Fruit fly (Drosophila melanogaster): ENCODE results near the gene vnc.

The vnc gene

dm6 chr3L:9972007-9972856, at the start of gene vnc, which contains the start of the genes CG6674 and CG42455:
TSS of gene vnc (plus strand) at chr3L:9972312.
TSS of gene CG6674 (minus strand) at chr3L:9972054.
TSS of gene CG42455 (plus strand) at chr3L:9972312.
- TF ChIP-seq CG17801 (GFP tag; optimal IDR thresholded peaks at IDR 0.05; ENCODE audit: partially characterized antibody), result no peak

- no peak for TF ChIP-seq CG17801 (GFP tag; optimal IDR thresholded peaks at IDR 0.05; ENCODE audit: partially characterized antibody)
Observed at dm6 chr3L:9927169-9927568, 44.9 kb upstream of the vnc start.

dm6 chr3L:9968267-9968721, 3.8 kb upstream of the vnc start, which contains the start of the genes CG6685 and Dronc:
TSS of gene CG6685 (minus strand) at chr3L:9968317.
TSS of gene Dronc (plus strand) at chr3L:9968479.
- peak; percentile 4 for TF ChIP-seq CG17801 (GFP tag; optimal IDR thresholded peaks at IDR 0.05; ENCODE audit: partially characterized antibody)

- no peak for TF ChIP-seq CG17801 (GFP tag; optimal IDR thresholded peaks at IDR 0.05; ENCODE audit: partially characterized antibody)
Observed at dm6 chr3L:9969158-9969557, 3.0 kb upstream of the vnc start.

dm6 chr3L:9974172-9974896, 2.2 kb downstream of the vnc start, which contains the start of gene dpr6:
TSS of gene dpr6 (plus strand) at chr3L:9974651.
- no peak for TF ChIP-seq CG17801 (GFP tag; optimal IDR thresholded peaks at IDR 0.05; ENCODE audit: partially characterized antibody)

All from ovary, adult (tissue).